Worm (Caenorhabditis elegans): Measurements from ENCODE around the gene lir-3.

- TF ChIP-seq ceh-24 (tag; optimal IDR thresholded peaks at IDR 0.05) (no peak), pqm-1 (tag; optimal IDR thresholded peaks at IDR 0.05) (no peak), ama-1 (optimal IDR thresholded peaks at IDR 0.05) (no peak), nhr-232 (tag; optimal IDR thresholded peaks at IDR 0.05) (no peak), zip-5 (tag; optimal IDR thresholded peaks at IDR 0.05) (no peak), elt-2 (tag; optimal IDR thresholded peaks at IDR 0.05) (no peak), dmd-4 (tag; optimal IDR thresholded peaks at IDR 0.05; ENCODE audit: borderline replicate concordance) (no peak), npax-4 (tag; optimal IDR thresholded peaks at IDR 0.05) (no peak), ceh-30 (tag; optimal IDR thresholded peaks at IDR 0.05) (no peak), sdc-2 (tag; optimal IDR thresholded peaks at IDR 0.05) (no peak), hlh-30 (tag; optimal IDR thresholded peaks at IDR 0.05; ENCODE audit: insufficient read depth) (no peak), pha-4 (tag; optimal IDR thresholded peaks at IDR 0.05) (no peak), lim-6 (tag; optimal IDR thresholded peaks at IDR 0.05) (no peak), fkh-10 (GFP tag; optimal IDR thresholded peaks at IDR 0.05) (no peak)
Measured at ce11 chrII:11142571-11142970, 42.0 kb downstream of the lir-3 start, which contains the start of gene arrd-6.
